Worm (Caenorhabditis elegans) whole organism, L4 larva: ENCODE measurements around the gene F13B12.6.

Experiments
- egl-43 ChIP-seq: fragments of 200-800 bp; sonication (Bioruptor generic); IDR thresholded peaks from 2 replicates; pipeline ENCODE4 v1.3.6; 2022; ENCODE audit warnings: missing genetic modification reagents, missing genetic modification characterization, missing compliant biosample characterization
- lsy-2 ChIP-seq, 2 experiments: fragments of 150-350 bp in 1 of 2; sonication (generic microtip) in 1 of 2; optimal IDR thresholded peaks; 2 replicates each; lab custom pipeline; 2014 to 2017; ENCODE audit warnings: missing biosample characterization in 2 of 2, missing genetic modification characterization in 2 of 2
- mep-1 ChIP-seq: fragments of 150-350 bp; sonication (generic microtip); optimal IDR thresholded peaks from 3 replicates; lab custom pipeline; 2014; ENCODE audit warnings: missing biosample characterization, missing genetic modification characterization
- mxl-2 ChIP-seq: fragments of 200-800 bp; sonication (Bioruptor generic); conservative IDR thresholded peaks from 2 replicates; pipeline ENCODE4 v1.3.6; 2022; ENCODE audit warnings: missing genetic modification reagents, missing genetic modification characterization, missing compliant biosample characterization
- tra-1 ChIP-seq: fragments of 200-800 bp; sonication (Bioruptor generic); IDR thresholded peaks from 2 replicates; pipeline ENCODE4 v1.3.6; 2022; ENCODE audit warnings: missing genetic modification reagents, missing genetic modification characterization, missing compliant biosample characterization

DNA sequence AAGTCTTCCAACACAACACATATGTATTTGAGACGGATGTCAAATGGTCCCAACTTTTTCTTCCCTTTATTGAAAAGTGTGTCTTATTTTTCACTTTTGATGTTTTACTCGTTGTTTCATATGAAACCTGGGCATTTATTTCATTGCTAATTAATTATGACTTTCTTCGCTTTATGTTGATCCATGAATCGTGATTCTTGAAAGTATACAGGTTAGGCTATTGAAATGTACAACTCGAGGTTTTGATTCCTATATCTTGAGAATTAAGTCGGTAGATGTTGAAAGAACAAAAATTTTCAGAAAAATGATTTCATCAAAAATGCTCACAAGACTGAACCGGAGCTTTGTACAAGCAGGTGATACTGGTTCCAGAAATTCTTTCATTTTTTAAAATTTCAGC, 30.6 kb downstream of the F13B12.6 start, which contains the start of gene nfu-1:
- no peak for TF ChIP-seq mxl-2 (GFP tag; lab: Robert Waterston, UW)
- TF ChIP-seq lsy-2 (tag; optimal IDR thresholded peaks at IDR 0.05; lab: Kevin White, UChicago) = no peak
- TF ChIP-seq mep-1 (tag; lab: Kevin White, UChicago) = no peak
- no peak for TF ChIP-seq tra-1 (GFP tag; lab: Robert Waterston, UW)
- TF ChIP-seq egl-43 (GFP tag; lab: Robert Waterston, UW) = no peak
